Worm (Caenorhabditis elegans): ENCODE results near the gene clec-37.

Gene clec-37

DNA sequence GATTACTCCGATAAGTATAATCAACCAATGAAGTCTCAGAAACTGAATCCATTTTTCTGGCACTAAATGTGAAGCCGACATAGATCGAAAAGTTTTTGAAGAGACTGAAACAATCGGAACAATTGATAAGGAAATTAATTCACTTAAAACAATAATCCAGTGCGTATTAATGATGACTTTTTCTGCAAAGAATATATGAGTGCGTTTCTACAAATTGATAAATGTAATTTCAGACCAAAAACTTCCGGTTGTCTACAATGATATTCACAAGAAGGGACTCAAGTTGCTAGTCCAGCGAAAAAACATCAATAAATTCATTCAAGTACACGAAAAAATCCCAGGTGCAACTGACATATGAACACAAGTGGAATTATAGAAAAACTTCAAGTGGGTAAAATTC lies 17.8 kb upstream of the clec-37 start, which contains the start of gene clec-33:
TSS of gene clec-33 (minus strand) at position 101 of the 400 bp plus-strand sequence.
- no peak for TF ChIP-seq sma-9 (GFP tag; optimal IDR thresholded peaks at IDR 0.05)
- no peak for TF ChIP-seq sma-9 (tag; optimal IDR thresholded peaks at IDR 0.05)
- no peak for TF ChIP-seq ZK546.5 (tag; optimal IDR thresholded peaks at IDR 0.05)
- TF ChIP-seq mdl-1 (tag; optimal IDR thresholded peaks at IDR 0.05) = no peak
- TF ChIP-seq mbf-1 (tag; optimal IDR thresholded peaks at IDR 0.05) = no peak
- no peak for TF ChIP-seq nhr-23 (tag; optimal IDR thresholded peaks at IDR 0.05)
- TF ChIP-seq ztf-11 (tag; optimal IDR thresholded peaks at IDR 0.05) = no peak
- no peak for TF ChIP-seq mab-5 (tag; optimal IDR thresholded peaks at IDR 0.05)
- TF ChIP-seq alr-1 (tag; optimal IDR thresholded peaks at IDR 0.05) = no peak
- no peak for TF ChIP-seq nhr-21 (tag; optimal IDR thresholded peaks at IDR 0.05)
- TF ChIP-seq unc-55 (GFP tag; optimal IDR thresholded peaks at IDR 0.05) = no peak
- TF ChIP-seq unc-39 (tag; optimal IDR thresholded peaks at IDR 0.05) = no peak

DNA sequence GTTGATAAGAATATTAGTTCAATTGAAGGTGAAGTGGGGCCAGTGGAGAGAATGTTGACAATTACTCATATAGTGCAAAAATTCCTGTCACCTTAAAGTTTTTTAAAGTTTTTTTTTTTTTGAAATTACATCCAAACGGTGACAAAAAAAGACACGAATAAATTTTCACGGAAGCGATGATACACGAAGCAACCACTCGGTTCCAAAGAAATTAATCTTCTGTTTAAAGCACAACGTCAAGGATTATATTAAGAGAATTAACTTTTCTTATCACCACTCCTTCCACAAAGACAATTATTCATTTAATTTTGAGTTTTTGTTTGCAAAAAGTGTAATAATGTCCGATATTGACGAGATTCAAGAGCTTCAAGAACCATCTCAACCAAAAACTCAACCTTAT lies 13.5 kb upstream of the clec-37 start, which contains the start of gene clec-28:
TSS of gene clec-28 (plus strand) at position 301 of the 400 bp plus-strand sequence.
- TF ChIP-seq zag-1 (tag; optimal IDR thresholded peaks at IDR 0.05) = no peak
- no peak for TF ChIP-seq F13H6.1 (tag; optimal IDR thresholded peaks at IDR 0.05)
- TF ChIP-seq snpc-4 (tag; optimal IDR thresholded peaks at IDR 0.05) = no peak
- TF ChIP-seq nhr-77 (tag; optimal IDR thresholded peaks at IDR 0.05) = no peak
- no peak for TF ChIP-seq ama-1 (optimal IDR thresholded peaks at IDR 0.05)
- TF ChIP-seq lin-11 (tag; optimal IDR thresholded peaks at IDR 0.05) = no peak
- no peak for TF ChIP-seq nhr-25 (tag; optimal IDR thresholded peaks at IDR 0.05)
- no peak for TF ChIP-seq nhr-6 (tag; optimal IDR thresholded peaks at IDR 0.05)
- TF ChIP-seq lin-13 (GFP tag; optimal IDR thresholded peaks at IDR 0.05) = no peak
- TF ChIP-seq nhr-237 (tag; optimal IDR thresholded peaks at IDR 0.05) = no peak
- TF ChIP-seq ztf-1 (GFP tag; conservative IDR thresholded peaks at IDR 0.05) = no peak
- no peak for TF ChIP-seq nhr-129 (tag; optimal IDR thresholded peaks at IDR 0.05)
- TF ChIP-seq unc-55 (GFP tag; optimal IDR thresholded peaks at IDR 0.05) = no peak
- TF ChIP-seq nhr-10 (tag; optimal IDR thresholded peaks at IDR 0.05) = no peak
- no peak for TF ChIP-seq fos-1 (tag; optimal IDR thresholded peaks at IDR 0.05)
- no peak for TF ChIP-seq egl-27 (tag; optimal IDR thresholded peaks at IDR 0.05)
- no peak for TF ChIP-seq ZK546.5 (tag; optimal IDR thresholded peaks at IDR 0.05)

DNA sequence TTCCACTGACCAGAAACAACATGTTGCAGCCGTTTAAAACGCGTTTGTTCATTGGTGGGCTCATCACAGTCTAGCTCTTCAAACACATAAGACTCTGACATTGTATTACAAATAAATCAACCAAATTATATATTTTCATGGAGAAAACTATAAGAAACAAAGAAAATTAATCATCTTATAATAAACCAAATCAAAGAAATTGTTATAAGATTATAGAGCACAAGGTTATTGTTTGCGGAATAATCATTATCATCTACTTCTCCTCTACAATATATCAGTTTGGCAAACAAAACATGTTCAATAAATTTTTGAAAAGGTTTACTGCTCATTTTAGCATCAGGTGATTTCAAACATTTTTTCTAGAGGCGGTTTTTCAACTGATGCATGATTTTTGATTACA lies 9.8 kb upstream of the clec-37 start, which contains the start of the genes clec-32 and clec-24:
TSS of gene clec-32 (minus strand) at position 101 of the 400 bp plus-strand sequence.
TSS of gene clec-24 (plus strand) at position 294 of the 400 bp plus-strand sequence.
- TF ChIP-seq mbf-1 (tag; optimal IDR thresholded peaks at IDR 0.05) = no peak
- TF ChIP-seq nhr-23 (tag; optimal IDR thresholded peaks at IDR 0.05) = no peak
- TF ChIP-seq gmeb-1 (tag; optimal IDR thresholded peaks at IDR 0.05) = no peak
- no peak for TF ChIP-seq unc-62 (GFP tag; optimal IDR thresholded peaks at IDR 0.05)
- TF ChIP-seq lin-39 (tag; optimal IDR thresholded peaks at IDR 0.05) = no peak
- no peak for TF ChIP-seq lin-13 (GFP tag; optimal IDR thresholded peaks at IDR 0.05)
- no peak for TF ChIP-seq Y55F3AM.14 (GFP tag; optimal IDR thresholded peaks at IDR 0.05)
- TF ChIP-seq crh-2 (tag; optimal IDR thresholded peaks at IDR 0.05) = no peak
- TF ChIP-seq alr-1 (tag; optimal IDR thresholded peaks at IDR 0.05) = no peak
- no peak for TF ChIP-seq ama-1 (optimal IDR thresholded peaks at IDR 0.05)
- no peak for TF ChIP-seq elt-1 (tag; optimal IDR thresholded peaks at IDR 0.05)
- TF ChIP-seq nhr-77 (tag; optimal IDR thresholded peaks at IDR 0.05) = no peak
- TF ChIP-seq nhr-237 (tag; optimal IDR thresholded peaks at IDR 0.05) = no peak
- TF ChIP-seq lin-11 (tag; optimal IDR thresholded peaks at IDR 0.05) = no peak

DNA sequence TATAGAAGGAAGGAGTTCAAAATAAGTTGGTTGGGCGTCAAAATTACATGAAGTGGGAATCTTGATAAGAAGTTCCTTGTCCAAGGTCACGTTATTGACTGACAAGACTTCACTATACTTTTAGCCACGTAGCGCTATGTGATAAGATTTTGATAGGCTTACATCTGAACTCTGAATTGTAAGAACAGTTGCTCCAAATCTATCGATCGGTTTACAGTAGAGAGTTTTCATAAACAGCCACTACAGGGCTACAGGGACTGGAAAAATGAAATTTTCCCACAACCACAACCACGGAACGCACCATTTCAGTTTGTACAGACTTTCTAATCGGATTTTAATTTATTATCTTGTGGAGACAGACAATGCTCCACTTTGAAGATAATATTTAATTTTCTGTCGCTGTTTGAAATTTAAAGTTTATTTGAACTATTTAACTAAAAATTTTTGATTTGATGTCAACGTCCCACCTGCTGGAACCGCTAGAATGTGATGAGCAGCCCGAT lies 6.1 kb upstream of the clec-37 start, which contains the start of the genes clec-31 and clec-22:
TSS of gene clec-31 (minus strand) at position 101 of the 503 bp plus-strand sequence.
TSS of gene clec-22 (plus strand) at position 453 of the 503 bp plus-strand sequence.
- TF ChIP-seq ama-1 (optimal IDR thresholded peaks at IDR 0.05) (no peak), C34F6.9 (tag; optimal IDR thresholded peaks at IDR 0.05) (no peak), F13H6.1 (tag; optimal IDR thresholded peaks at IDR 0.05) (no peak), dmd-4 (tag; optimal IDR thresholded peaks at IDR 0.05) (no peak), nhr-129 (tag; optimal IDR thresholded peaks at IDR 0.05) (no peak), mbf-1 (tag; optimal IDR thresholded peaks at IDR 0.05) (no peak), Y55F3AM.14 (GFP tag; optimal IDR thresholded peaks at IDR 0.05) (no peak), unc-39 (tag; optimal IDR thresholded peaks at IDR 0.05) (no peak), peb-1 (tag; optimal IDR thresholded peaks at IDR 0.05) (no peak), mab-5 (tag; optimal IDR thresholded peaks at IDR 0.05) (no peak), crh-2 (tag; optimal IDR thresholded peaks at IDR 0.05) (no peak), nhr-21 (tag; optimal IDR thresholded peaks at IDR 0.05) (no peak), unc-62 (GFP tag; optimal IDR thresholded peaks at IDR 0.05) (no peak), ceh-82 (tag; optimal IDR thresholded peaks at IDR 0.05) (no peak), blmp-1 (tag; optimal IDR thresholded peaks at IDR 0.05; ENCODE audit: insufficient read depth) (no peak), nhr-12 (tag; optimal IDR thresholded peaks at IDR 0.05) (no peak), nhr-23 (tag; optimal IDR thresholded peaks at IDR 0.05) (no peak), R02D3.7 (tag; optimal IDR thresholded peaks at IDR 0.05) (no peak)
